Worm (Caenorhabditis elegans) whole organism, young adult: ENCODE results near the gene spp-8.
A peak's percentile ranks its signal among the peaks of the same experiment; 100 is the strongest.

Experiments
- D2030.7 ChIP-seq: fragments of 200-800 bp; sonication (Bioruptor generic); IDR thresholded peaks from 2 replicates; pipeline ENCODE4 v1.3.6; 2022; ENCODE audit warnings: missing genetic modification reagents, missing genetic modification characterization, missing compliant biosample characterization
- F23B12.7 ChIP-seq: sonication (generic microtip); optimal IDR thresholded peaks from 2 replicates; lab custom pipeline; 2017; ENCODE audit warnings: missing genetic modification characterization, mild to moderate bottlenecking, missing compliant biosample characterization, antibody characterized with exemption, moderate library complexity; ENCODE audit not compliant: insufficient read depth
- F33H1.4 ChIP-seq: fragments of 200-800 bp; sonication (Bioruptor generic); IDR thresholded peaks from 2 replicates; pipeline ENCODE4 v1.3.6; 2022; ENCODE audit warnings: missing genetic modification reagents, missing genetic modification characterization, missing compliant biosample characterization
- F39B2.1 ChIP-seq: fragments of 200-800 bp; sonication (Bioruptor generic); IDR thresholded peaks from 2 replicates; pipeline ENCODE4 v1.3.6; 2022; ENCODE audit warnings: missing genetic modification reagents, missing genetic modification characterization, missing compliant biosample characterization
- K11D2.4 ChIP-seq: fragments of 200-800 bp; sonication (Bioruptor generic); IDR thresholded peaks from 2 replicates; pipeline ENCODE4 v1.3.6; 2022; ENCODE audit warnings: missing genetic modification reagents, missing genetic modification characterization, missing compliant biosample characterization
- Y53F4B.3 ChIP-seq: fragments of 200-800 bp; sonication (Bioruptor generic); IDR thresholded peaks from 2 replicates; pipeline ENCODE4 v1.3.6; 2022; ENCODE audit warnings: missing genetic modification reagents, missing genetic modification characterization, missing compliant biosample characterization
- Y56A3A.18 ChIP-seq: fragments of 200-800 bp; sonication (Bioruptor generic); IDR thresholded peaks from 2 replicates; pipeline ENCODE4 v1.3.6; 2022; ENCODE audit warnings: missing genetic modification reagents, missing genetic modification characterization, missing compliant biosample characterization
- Y95B8A.8 ChIP-seq: fragments of 200-800 bp; sonication (Bioruptor generic); IDR thresholded peaks from 2 replicates; pipeline ENCODE4 v1.3.6; 2022; ENCODE audit warnings: missing genetic modification reagents, missing genetic modification characterization, missing compliant biosample characterization
- ZK185.1 ChIP-seq: sonication (generic microtip); optimal IDR thresholded peaks from 2 replicates; lab custom pipeline; 2016; ENCODE audit warnings: mild to moderate bottlenecking, missing genetic modification characterization, missing compliant biosample characterization; ENCODE audit not compliant: poor library complexity, severe bottlenecking
- atf-7 ChIP-seq: sonication (generic microtip); optimal IDR thresholded peaks from 2 replicates; lab custom pipeline; 2017; ENCODE audit warnings: mild to moderate bottlenecking, missing genetic modification characterization, missing compliant biosample characterization
- attf-3 ChIP-seq: fragments of 200-800 bp; sonication (Bioruptor generic); conservative IDR thresholded peaks from 2 replicates; pipeline ENCODE4 v1.3.6; 2022; ENCODE audit warnings: missing genetic modification reagents, missing genetic modification characterization, missing compliant biosample characterization
- ccch-3 ChIP-seq: fragments of 200-800 bp; sonication (Bioruptor generic); optimal IDR thresholded peaks from 2 replicates; lab custom pipeline; 2018; ENCODE audit warnings: mild to moderate bottlenecking, missing genetic modification characterization, missing compliant biosample characterization
- cebp-2 ChIP-seq: fragments of 200-800 bp; sonication (Bioruptor generic); IDR thresholded peaks from 2 replicates; pipeline ENCODE4 v1.3.6; 2022; ENCODE audit warnings: missing genetic modification characterization, missing compliant biosample characterization
- ceh-58 ChIP-seq: fragments of 200-800 bp; sonication (Bioruptor generic); IDR thresholded peaks from 2 replicates; pipeline ENCODE4 v1.3.6; 2022; ENCODE audit warnings: missing genetic modification characterization, missing compliant biosample characterization
- ceh-91 ChIP-seq: fragments of 200-800 bp; sonication (Bioruptor generic); IDR thresholded peaks from 2 replicates; pipeline ENCODE4 v1.3.6; 2022; ENCODE audit warnings: missing genetic modification reagents, missing genetic modification characterization, missing compliant biosample characterization
- dox-1 ChIP-seq: fragments of 200-800 bp; sonication (Bioruptor generic); IDR thresholded peaks from 2 replicates; pipeline ENCODE4 v1.3.6; 2022; ENCODE audit warnings: missing genetic modification reagents, missing genetic modification characterization, missing compliant biosample characterization
- dpl-1 ChIP-seq: fragments of 150-350 bp; optimal IDR thresholded peaks from 2 replicates; lab custom pipeline; 2014; ENCODE audit warnings: missing biosample characterization, missing genetic modification reagents, missing genetic modification characterization
- efl-1 ChIP-seq: fragments of 150-350 bp; optimal IDR thresholded peaks from 2 replicates; lab custom pipeline; 2014; ENCODE audit warnings: missing biosample characterization, missing genetic modification reagents, missing genetic modification characterization
- fkh-3 ChIP-seq: sonication (generic microtip); optimal IDR thresholded peaks from 2 replicates; lab custom pipeline; 2016; ENCODE audit warnings: mild to moderate bottlenecking, missing genetic modification characterization, missing compliant biosample characterization
- hmg-1.2 ChIP-seq: fragments of 200-800 bp; sonication (Bioruptor generic); IDR thresholded peaks from 2 replicates; pipeline ENCODE4 v1.3.6; 2022; ENCODE audit warnings: missing genetic modification reagents, missing genetic modification characterization, missing compliant biosample characterization
- hrde-1 ChIP-seq: sonication (generic microtip); optimal IDR thresholded peaks from 2 replicates; lab custom pipeline; 2016; ENCODE audit warnings: missing genetic modification characterization, mild to moderate bottlenecking, missing compliant biosample characterization, moderate library complexity, missing genotype, missing genetic modification reagents, borderline replicate concordance
- lin-26 ChIP-seq: fragments of 200-800 bp; sonication (Bioruptor generic); IDR thresholded peaks from 2 replicates; pipeline ENCODE4 v1.3.6; 2022; ENCODE audit warnings: missing genetic modification reagents, missing genetic modification characterization, missing compliant biosample characterization
- lin-35 ChIP-seq, 3 experiments: fragments of 150-350 bp in 2 of 3; sonication (generic microtip) in 1 of 3; optimal IDR thresholded peaks; 2 replicates each; lab custom pipeline; 2014 to 2018; ENCODE audit warnings: missing biosample characterization in 3 of 3, missing genetic modification characterization in 3 of 3, missing genetic modification reagents in 3 of 3
- lin-54 ChIP-seq: fragments of 200-800 bp; sonication (Bioruptor generic); optimal IDR thresholded peaks from 2 replicates; lab custom pipeline; 2018; ENCODE audit warnings: mild to moderate bottlenecking, missing genetic modification characterization, missing compliant biosample characterization
- lsl-1 ChIP-seq: fragments of 200-800 bp; sonication (Bioruptor generic); optimal IDR thresholded peaks from 2 replicates; lab custom pipeline; 2018; ENCODE audit warnings: mild to moderate bottlenecking, missing genetic modification characterization, moderate library complexity, missing compliant biosample characterization
- madf-10 ChIP-seq: sonication (generic microtip); optimal IDR thresholded peaks from 2 replicates; lab custom pipeline; 2016; ENCODE audit warnings: mild to moderate bottlenecking, missing genetic modification characterization, missing compliant biosample characterization
- madf-6 ChIP-seq: fragments of 200-800 bp; sonication (Bioruptor generic); IDR thresholded peaks from 2 replicates; pipeline ENCODE4 v1.3.6; 2022; ENCODE audit warnings: missing genetic modification reagents, missing genetic modification characterization, missing compliant biosample characterization
- madf-8 ChIP-seq: fragments of 200-800 bp; sonication (Bioruptor generic); conservative IDR thresholded peaks from 2 replicates; pipeline ENCODE4 v1.3.6; 2022; ENCODE audit warnings: missing genetic modification reagents, missing genetic modification characterization, missing compliant biosample characterization
- rcor-1 ChIP-seq: fragments of 200-800 bp; sonication (Bioruptor generic); IDR thresholded peaks from 2 replicates; pipeline ENCODE4 v1.3.6; 2022; ENCODE audit warnings: missing genetic modification reagents, missing genetic modification characterization, missing compliant biosample characterization
- snpc-1.3 ChIP-seq: sonication (generic microtip); optimal IDR thresholded peaks from 2 replicates; lab custom pipeline; 2017; ENCODE audit warnings: missing genetic modification characterization, mild to moderate bottlenecking, missing compliant biosample characterization, antibody characterized with exemption, moderate library complexity, missing genotype, missing genetic modification reagents; ENCODE audit not compliant: insufficient read depth
- snpc-3.4 ChIP-seq: sonication (generic microtip); optimal IDR thresholded peaks from 2 replicates; lab custom pipeline; 2017; ENCODE audit warnings: missing genetic modification characterization, mild to moderate bottlenecking, missing compliant biosample characterization, antibody characterized with exemption, moderate library complexity, missing genotype, missing genetic modification reagents
- snpc-4 ChIP-seq, 5 experiments: fragments of 150-350 bp in 1 of 5; sonication (generic microtip) in 4 of 5; optimal IDR thresholded peaks; 2 replicates each; lab custom pipeline; 2014 to 2018; ENCODE audit warnings: missing genetic modification characterization in 5 of 5, missing biosample characterization in 3 of 5, antibody characterized with exemption in 2 of 5, mild to moderate bottlenecking in 2 of 5, missing compliant biosample characterization in 2 of 5, missing genotype in 2 of 5, moderate library complexity in 2 of 5, missing genetic modification reagents in 1 of 5
- somi-1 ChIP-seq: fragments of 200-800 bp; sonication (Bioruptor generic); optimal IDR thresholded peaks from 2 replicates; lab custom pipeline; 2018; ENCODE audit warnings: mild to moderate bottlenecking, missing genetic modification characterization, missing compliant biosample characterization
- tbp1 ChIP-seq: fragments of 200-800 bp; sonication (Bioruptor generic); optimal IDR thresholded peaks from 2 replicates; lab custom pipeline; 2018; ENCODE audit warnings: mild to moderate bottlenecking, missing genetic modification characterization, missing compliant biosample characterization
- unc-130 ChIP-seq: sonication (generic microtip); optimal IDR thresholded peaks from 2 replicates; lab custom pipeline; 2016; ENCODE audit warnings: missing genetic modification reagents, missing genetic modification characterization, missing compliant biosample characterization
- xnd-1 ChIP-seq: sonication (generic microtip); optimal IDR thresholded peaks from 2 replicates; lab custom pipeline; 2016; ENCODE audit warnings: missing genotype, missing genetic modification reagents, missing genetic modification characterization, missing compliant biosample characterization
- zfh-2 ChIP-seq: fragments of 200-800 bp; sonication (Bioruptor generic); conservative IDR thresholded peaks from 2 replicates; pipeline ENCODE4 v1.3.6; 2022; ENCODE audit warnings: missing genetic modification reagents, missing genetic modification characterization, missing compliant biosample characterization
- zim-3 ChIP-seq: sonication (generic microtip); optimal IDR thresholded peaks from 2 replicates; lab custom pipeline; 2017; ENCODE audit warnings: mild to moderate bottlenecking, missing genetic modification characterization, moderate library complexity, missing compliant biosample characterization
- ztf-26 ChIP-seq: sonication (generic microtip); optimal IDR thresholded peaks from 2 replicates; lab custom pipeline; 2017; ENCODE audit warnings: missing genetic modification characterization, missing compliant biosample characterization
- ztf-3 ChIP-seq: fragments of 200-800 bp; sonication (Bioruptor generic); optimal IDR thresholded peaks from 2 replicates; lab custom pipeline; 2018; ENCODE audit warnings: mild to moderate bottlenecking, missing genetic modification characterization, missing compliant biosample characterization

The spp-8 gene

DNA sequence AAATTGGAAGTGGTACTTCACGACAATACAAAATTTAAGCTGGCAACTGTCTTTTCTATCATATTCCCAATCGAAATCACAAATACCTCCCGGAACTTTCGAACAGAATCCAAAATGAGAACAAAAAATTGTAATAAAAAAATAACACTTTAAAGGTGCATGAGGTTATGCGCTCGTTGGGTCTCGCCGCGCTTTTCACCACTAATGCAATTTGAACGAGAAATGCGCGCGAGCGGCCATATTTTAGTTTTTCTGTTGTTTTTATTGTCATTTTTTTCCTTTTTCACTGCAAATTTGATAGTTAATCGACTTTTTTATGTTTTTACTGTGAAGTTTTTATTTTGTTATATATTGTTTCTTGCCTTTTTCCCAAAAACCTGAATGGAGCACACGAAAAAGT, 29.6 kb downstream of the spp-8 start, which contains the start of gene mes-6:
TSS of gene mes-6 (plus strand) at position 229 of the 400 bp plus-strand sequence.
- TF ChIP-seq snpc-1.3 (tag; lab: Kevin White, UChicago), result peak; percentile 55
- TF ChIP-seq lin-35 (GFP tag; optimal IDR thresholded peaks at IDR 0.05; lab: Kevin White, UChicago), result peak in 2 of 3 experiments; percentile 44 to 75
- TF ChIP-seq attf-3, result no peak
- TF ChIP-seq cebp-2 (GFP tag; lab: Robert Waterston, UW), result no peak
- no peak for TF ChIP-seq F39B2.1 (GFP tag; lab: Robert Waterston, UW)
- no peak for TF ChIP-seq zfh-2 (GFP tag; lab: Robert Waterston, UW)
- TF ChIP-seq snpc-4 (GFP tag; optimal IDR thresholded peaks at IDR 0.05; lab: Kevin White, UChicago), result no peak
- peak in 1 of 4 experiments; percentile 71 for TF ChIP-seq snpc-4 (tag; optimal IDR thresholded peaks at IDR 0.05; lab: Kevin White, UChicago)
- no peak for TF ChIP-seq Y56A3A.18
- no peak for TF ChIP-seq ccch-3
- peak; percentile 85 for TF ChIP-seq dpl-1
- no peak for TF ChIP-seq fkh-3 (tag; lab: Kevin White, UChicago)
- TF ChIP-seq lsl-1 (GFP tag; lab: Kevin White, UChicago), result peak; percentile 72
- TF ChIP-seq unc-130, result peak; percentile 38
- TF ChIP-seq somi-1, result no peak
- TF ChIP-seq K11D2.4 (GFP tag; lab: Robert Waterston, UW), result no peak
- TF ChIP-seq hrde-1 (tag; lab: Kevin White, UChicago), result no peak
- no peak for TF ChIP-seq madf-10
- peak; percentile 59 for TF ChIP-seq xnd-1 (tag; lab: Kevin White, UChicago)
- peak; percentile 72 for TF ChIP-seq F23B12.7 (tag; lab: Kevin White, UChicago)
- peak; percentile 89 for TF ChIP-seq madf-6 (GFP tag; lab: Robert Waterston, UW)
- TF ChIP-seq ztf-3 (GFP tag; lab: Kevin White, UChicago), result no peak
- TF ChIP-seq Y95B8A.8 (GFP tag; lab: Robert Waterston, UW), result peak; percentile 28; the same call in 1 of the 2 replicates
- TF ChIP-seq atf-7 (tag; lab: Kevin White, UChicago), result no peak
- no peak for TF ChIP-seq lin-26
- TF ChIP-seq ztf-26 (tag; lab: Kevin White, UChicago), result no peak
- peak; percentile 20 for TF ChIP-seq tbp1 (GFP tag; lab: Kevin White, UChicago)
- TF ChIP-seq zim-3 (tag; lab: Kevin White, UChicago), result no peak
- TF ChIP-seq madf-8 (GFP tag; lab: Robert Waterston, UW), result peak; percentile 73
- TF ChIP-seq ceh-91, result peak; percentile 85
- TF ChIP-seq F33H1.4, result peak; percentile 92
- TF ChIP-seq dox-1 (GFP tag; lab: Robert Waterston, UW), result peak; percentile 51
- peak; percentile 75 for TF ChIP-seq lin-54 (GFP tag; lab: Kevin White, UChicago)
- TF ChIP-seq ZK185.1 (tag; lab: Kevin White, UChicago), result peak; percentile 53
- peak; percentile 81 for TF ChIP-seq snpc-3.4
- TF ChIP-seq Y53F4B.3, result no peak
- 0 out of 2 replicates have a peak, but pooled peaks have one; percentile 5 for TF ChIP-seq rcor-1 (GFP tag; lab: Robert Waterston, UW)
- TF ChIP-seq D2030.7 (GFP tag; lab: Robert Waterston, UW), result peak; percentile 70
- TF ChIP-seq efl-1 (GFP tag; lab: Kevin White, UChicago), result peak; percentile 92
- TF ChIP-seq hmg-1.2, result peak; percentile 39; the same call in 1 of the 2 replicates
- TF ChIP-seq ceh-58 (GFP tag; lab: Robert Waterston, UW), result no peak
